Worm (Caenorhabditis elegans) whole organism, L2 larva: Measurements from ENCODE around the gene srxa-16.

Experiments
- C34F6.9 ChIP-seq: fragments of 150-350 bp; optimal IDR thresholded peaks from 2 replicates; lab custom pipeline; 2014; ENCODE audit warnings: missing biosample characterization, missing genetic modification characterization
- F13H6.1 ChIP-seq: sonication (generic microtip); optimal IDR thresholded peaks from 2 replicates; lab custom pipeline; 2016; ENCODE audit warnings: missing genetic modification characterization, missing compliant biosample characterization
- R02D3.7 ChIP-seq: fragments of 150-350 bp; optimal IDR thresholded peaks from 2 replicates; lab custom pipeline; 2014; ENCODE audit warnings: missing biosample characterization, missing genetic modification characterization
- Y55F3AM.14 ChIP-seq: fragments of 200-800 bp; sonication (Bioruptor generic); optimal IDR thresholded peaks from 2 replicates; lab custom pipeline; 2018; ENCODE audit warnings: mild to moderate bottlenecking, missing genetic modification characterization, missing compliant biosample characterization
- ZK546.5 ChIP-seq: sonication (generic microtip); optimal IDR thresholded peaks from 2 replicates; lab custom pipeline; 2017; ENCODE audit warnings: missing biosample characterization, missing genetic modification characterization
- alr-1 ChIP-seq: fragments of 150-350 bp; optimal IDR thresholded peaks from 2 replicates; lab custom pipeline; 2014; ENCODE audit warnings: missing biosample characterization, missing genetic modification characterization
- aly-2 ChIP-seq: fragments of 150-350 bp; optimal IDR thresholded peaks from 2 replicates; lab custom pipeline; 2014; ENCODE audit warnings: missing biosample characterization, missing genetic modification characterization
- ama-1 ChIP-seq: fragments of 150-350 bp; optimal IDR thresholded peaks from 2 replicates; lab custom pipeline; 2018; ENCODE audit warnings: inconsistent platforms
- blmp-1 ChIP-seq: sonication (generic microtip); optimal IDR thresholded peaks from 2 replicates; lab custom pipeline; 2017; ENCODE audit warnings: missing genetic modification characterization, mild to moderate bottlenecking, missing compliant biosample characterization, antibody characterized with exemption, moderate library complexity; ENCODE audit not compliant: insufficient read depth
- ceh-82 ChIP-seq: fragments of 150-350 bp; optimal IDR thresholded peaks from 2 replicates; lab custom pipeline; 2014; ENCODE audit warnings: missing biosample characterization, missing genetic modification characterization
- crh-2 ChIP-seq: sonication (generic microtip); optimal IDR thresholded peaks from 2 replicates; lab custom pipeline; 2017; ENCODE audit warnings: missing biosample characterization, missing genetic modification characterization
- egl-27 ChIP-seq: sonication (generic microtip); optimal IDR thresholded peaks from 3 replicates; lab custom pipeline; 2017; ENCODE audit warnings: missing biosample characterization, missing genetic modification reagents, missing genetic modification characterization
- elt-1 ChIP-seq: fragments of 150-350 bp; optimal IDR thresholded peaks from 2 replicates; lab custom pipeline; 2014; ENCODE audit warnings: missing biosample characterization, missing genetic modification characterization
- elt-3 ChIP-seq: sonication (generic microtip); optimal IDR thresholded peaks from 2 replicates; lab custom pipeline; 2017; ENCODE audit warnings: missing biosample characterization, missing genetic modification characterization
- fos-1 ChIP-seq: fragments of 150-350 bp; optimal IDR thresholded peaks from 2 replicates; lab custom pipeline; 2014; ENCODE audit warnings: missing biosample characterization, missing genetic modification characterization
- gmeb-1 ChIP-seq: fragments of 150-350 bp; optimal IDR thresholded peaks from 2 replicates; lab custom pipeline; 2014; ENCODE audit warnings: missing biosample characterization, missing genetic modification characterization
- lsy-2 ChIP-seq, 2 experiments: fragments of 150-350 bp in 1 of 2; sonication (generic microtip) in 1 of 2; optimal IDR thresholded peaks; 2 replicates each; lab custom pipeline; 2014 to 2017; ENCODE audit warnings: missing biosample characterization in 2 of 2, missing genetic modification characterization in 2 of 2
- mab-5 ChIP-seq: fragments of 150-350 bp; optimal IDR thresholded peaks from 2 replicates; lab custom pipeline; 2014; ENCODE audit warnings: missing biosample characterization, missing genetic modification characterization
- mbf-1 ChIP-seq: sonication (generic microtip); optimal IDR thresholded peaks from 2 replicates; lab custom pipeline; 2017; ENCODE audit warnings: missing biosample characterization, missing genetic modification characterization
- mdl-1 ChIP-seq, 2 experiments: fragments of 150-350 bp in 1 of 2; sonication (generic microtip) in 1 of 2; optimal IDR thresholded peaks; 2 replicates each; lab custom pipeline; 2017; ENCODE audit warnings: missing biosample characterization in 2 of 2, missing genetic modification characterization in 2 of 2
- nhr-12 ChIP-seq: fragments of 150-350 bp; optimal IDR thresholded peaks from 2 replicates; lab custom pipeline; 2014; ENCODE audit warnings: missing biosample characterization, missing genetic modification characterization
- nhr-129 ChIP-seq: fragments of 150-350 bp; optimal IDR thresholded peaks from 2 replicates; lab custom pipeline; 2014; ENCODE audit warnings: missing biosample characterization, missing genetic modification characterization
- nhr-21 ChIP-seq: fragments of 150-350 bp; optimal IDR thresholded peaks from 2 replicates; lab custom pipeline; 2014; ENCODE audit warnings: missing biosample characterization, missing genetic modification characterization
- nhr-23 ChIP-seq: fragments of 150-350 bp; optimal IDR thresholded peaks from 2 replicates; lab custom pipeline; 2014; ENCODE audit warnings: missing biosample characterization, missing genetic modification reagents, missing genetic modification characterization
- nhr-237 ChIP-seq: fragments of 150-350 bp; optimal IDR thresholded peaks from 2 replicates; lab custom pipeline; 2014; ENCODE audit warnings: missing biosample characterization, missing genetic modification characterization
- nhr-25 ChIP-seq: fragments of 150-350 bp; sonication (generic microtip); optimal IDR thresholded peaks from 3 replicates; lab custom pipeline; 2014; ENCODE audit warnings: missing biosample characterization, missing genetic modification characterization
- nhr-6 ChIP-seq: fragments of 150-350 bp; optimal IDR thresholded peaks from 2 replicates; lab custom pipeline; 2014; ENCODE audit warnings: missing biosample characterization, missing genetic modification characterization
- nhr-77 ChIP-seq: fragments of 150-350 bp; optimal IDR thresholded peaks from 2 replicates; lab custom pipeline; 2014; ENCODE audit warnings: missing biosample characterization, missing genetic modification characterization
- sem-4 ChIP-seq: fragments of 150-350 bp; optimal IDR thresholded peaks from 2 replicates; lab custom pipeline; 2014; ENCODE audit warnings: missing biosample characterization, missing genetic modification reagents, missing genetic modification characterization
- sma-3 ChIP-seq: sonication (generic microtip); optimal IDR thresholded peaks from 2 replicates; lab custom pipeline; 2016; ENCODE audit warnings: missing genetic modification reagents, missing genetic modification characterization, missing compliant biosample characterization
- sma-9 ChIP-seq, 2 experiments: fragments of 150-350 bp in 1 of 2; sonication (generic microtip) in 1 of 2; optimal IDR thresholded peaks; 2 replicates each; lab custom pipeline; 2014 to 2016; ENCODE audit warnings: missing genetic modification characterization in 2 of 2, mild to moderate bottlenecking in 1 of 2, missing biosample characterization in 1 of 2, missing compliant biosample characterization in 1 of 2, missing genetic modification reagents in 1 of 2, moderate library complexity in 1 of 2
- snpc-4 ChIP-seq: fragments of 150-350 bp; optimal IDR thresholded peaks from 2 replicates; lab custom pipeline; 2014; ENCODE audit warnings: missing biosample characterization, missing genetic modification characterization
- unc-39 ChIP-seq: fragments of 150-350 bp; optimal IDR thresholded peaks from 2 replicates; lab custom pipeline; 2014; ENCODE audit warnings: missing biosample characterization, missing genetic modification characterization
- unc-55 ChIP-seq: fragments of 150-350 bp; sonication (generic microtip); optimal IDR thresholded peaks from 3 replicates; lab custom pipeline; 2014; ENCODE audit warnings: missing biosample characterization, missing genetic modification reagents, missing genetic modification characterization
- unc-62 ChIP-seq: fragments of 150-350 bp; optimal IDR thresholded peaks from 2 replicates; lab custom pipeline; 2014; ENCODE audit warnings: missing biosample characterization, missing genetic modification reagents, missing genetic modification characterization
- ztf-11 ChIP-seq: sonication (generic microtip); optimal IDR thresholded peaks from 2 replicates; lab custom pipeline; 2017; ENCODE audit warnings: missing biosample characterization, missing genetic modification characterization

The srxa-16 gene

ce11 chrV:16080039-16080438 is 34.1 kb downstream of the srxa-16 start:
- TF ChIP-seq nhr-6 (tag; lab: Kevin White, UChicago): no peak
- no peak for TF ChIP-seq mdl-1 (tag; optimal IDR thresholded peaks at IDR 0.05; lab: Kevin White, UChicago)
- no peak for TF ChIP-seq egl-27
- TF ChIP-seq sma-9 (GFP tag; optimal IDR thresholded peaks at IDR 0.05; lab: Kevin White, UChicago): peak; percentile 57
- TF ChIP-seq sma-9 (tag; optimal IDR thresholded peaks at IDR 0.05; lab: Kevin White, UChicago): no peak
- TF ChIP-seq unc-39 (tag; lab: Kevin White, UChicago): no peak
- TF ChIP-seq elt-1 (tag; lab: Kevin White, UChicago): no peak
- no peak for TF ChIP-seq nhr-129 (tag; lab: Kevin White, UChicago)
- no peak for TF ChIP-seq sem-4 (tag; lab: Kevin White, UChicago)
- no peak for TF ChIP-seq nhr-23
- no peak for TF ChIP-seq nhr-21 (tag; lab: Kevin White, UChicago)
- TF ChIP-seq nhr-25: no peak
- TF ChIP-seq fos-1 (tag; lab: Kevin White, UChicago): peak; percentile 69
- no peak for TF ChIP-seq mbf-1
- no peak for TF ChIP-seq blmp-1
- TF ChIP-seq sma-3: no peak
- no peak for TF ChIP-seq crh-2

ce11 chrV:16075250-16075709 is 38.9 kb downstream of the srxa-16 start, which contains the start of the genes F14H3.12 and srj-29:
F14H3.12 (minus strand) TSS chrV:16075323.
srj-29 (plus strand) TSS chrV:16075659.
- peak; percentile 30 for TF ChIP-seq fos-1 (tag; lab: Kevin White, UChicago)
- TF ChIP-seq mab-5: no peak

ce11 chrV:16073856-16074255 is 40.3 kb downstream of the srxa-16 start, which contains the start of gene srj-10:
srj-10 (minus strand) TSS chrV:16073956.
- TF ChIP-seq sma-3 (no peak), ZK546.5 (tag; lab: Kevin White, UChicago) (no peak), elt-3 (tag; lab: Kevin White, UChicago) (no peak), R02D3.7 (no peak), mab-5 (no peak), nhr-237 (tag; lab: Kevin White, UChicago) (no peak), F13H6.1 (tag; lab: Kevin White, UChicago) (no peak), sma-9 (GFP tag; optimal IDR thresholded peaks at IDR 0.05; lab: Kevin White, UChicago) (no peak), sma-9 (tag; optimal IDR thresholded peaks at IDR 0.05; lab: Kevin White, UChicago) (no peak), ceh-82 (tag; lab: Kevin White, UChicago) (no peak), alr-1 (tag; lab: Kevin White, UChicago) (no peak), lsy-2 (tag; optimal IDR thresholded peaks at IDR 0.05; lab: Kevin White, UChicago) (no peak), fos-1 (tag; lab: Kevin White, UChicago) (no peak), snpc-4 (tag; lab: Kevin White, UChicago) (no peak)

- TF ChIP-seq fos-1 (tag; lab: Kevin White, UChicago) (peak; percentile 9), unc-55 (GFP tag; lab: Kevin White, UChicago) (no peak), unc-62 (GFP tag; lab: Kevin White, UChicago) (no peak)
- TF ChIP-seq, all 48 proteins: peak for 1
Observed at ce11 chrV:16071167-16071566, 43.0 kb downstream of the srxa-16 start, which contains the start of gene nhr-176. nhr-176 (plus strand) TSS chrV:16071325.

- TF ChIP-seq ztf-11 (tag; lab: Kevin White, UChicago) (no peak), nhr-129 (tag; lab: Kevin White, UChicago) (no peak), nhr-12 (tag; lab: Kevin White, UChicago) (no peak), nhr-25 (no peak), mdl-1 (tag; optimal IDR thresholded peaks at IDR 0.05; lab: Kevin White, UChicago) (no peak), snpc-4 (tag; lab: Kevin White, UChicago) (no peak), egl-27 (no peak), C34F6.9 (tag; lab: Kevin White, UChicago) (no peak), nhr-23 (no peak), fos-1 (tag; lab: Kevin White, UChicago) (no peak), sma-9 (GFP tag; optimal IDR thresholded peaks at IDR 0.05; lab: Kevin White, UChicago) (no peak), sma-9 (tag; optimal IDR thresholded peaks at IDR 0.05; lab: Kevin White, UChicago) (no peak), aly-2 (no peak), nhr-6 (tag; lab: Kevin White, UChicago) (no peak), ama-1 (no peak), R02D3.7 (no peak), Y55F3AM.14 (GFP tag; lab: Kevin White, UChicago) (no peak), nhr-77 (tag; lab: Kevin White, UChicago) (no peak), mab-5 (no peak), gmeb-1 (tag; lab: Kevin White, UChicago) (no peak)
Observed at ce11 chrV:16068938-16069337, 45.2 kb downstream of the srxa-16 start, which contains the start of gene cyp-35D1. cyp-35D1 (plus strand) TSS chrV:16069238.
